Fruit fly (Drosophila melanogaster): ENCODE results near the gene CG14434.

CG14434 gene

dm6 chrX:6860413-6861089 is 6.4 kb downstream of the CG14434 start (continued):
- TF ChIP-seq Six4 (GFP tag; optimal IDR thresholded peaks at IDR 0.05) (no peak), CG17328 (GFP tag; IDR thresholded peaks at IDR 0.05) (no peak), abd-A (tag; optimal IDR thresholded peaks at IDR 0.05) (no peak), Lim3 (GFP tag; IDR thresholded peaks at IDR 0.05) (no peak), B-H2 (GFP tag; optimal IDR thresholded peaks at IDR 0.05) (no peak), kay (GFP tag; optimal IDR thresholded peaks at IDR 0.05) (no peak), sr (GFP tag; IDR thresholded peaks at IDR 0.05) (no peak), her (GFP tag; optimal IDR thresholded peaks at IDR 0.05) (no peak), Deaf1 (tag; optimal IDR thresholded peaks at IDR 0.05) (no peak), D19B (GFP tag; optimal IDR thresholded peaks at IDR 0.05) (no peak), knrl (GFP tag; IDR thresholded peaks at IDR 0.05; ENCODE audit: partially characterized antibody) (no peak), oc (tag; optimal IDR thresholded peaks at IDR 0.05) (no peak), aop (GFP tag; IDR thresholded peaks at IDR 0.05) (no peak), HLH3B (GFP tag; IDR thresholded peaks at IDR 0.05) (no peak), sna (GFP tag; IDR thresholded peaks at IDR 0.05; ENCODE audit: partially characterized antibody) (no peak), CG9609 (GFP tag; optimal IDR thresholded peaks at IDR 0.05) (no peak), CG11456 (GFP tag; IDR thresholded peaks at IDR 0.05) (no peak), HmgD (GFP tag; optimal IDR thresholded peaks at IDR 0.05) (no peak), Doc2 (GFP tag; IDR thresholded peaks at IDR 0.05) (no peak), jigr1 (GFP tag; IDR thresholded peaks at IDR 0.05) (no peak), Ets97D (GFP tag; optimal IDR thresholded peaks at IDR 0.05) (no peak), Rfx (GFP tag; IDR thresholded peaks at IDR 0.05) (peak; percentile 68), CG6854 (GFP tag; optimal IDR thresholded peaks at IDR 0.05) (no peak), stwl (tag; optimal IDR thresholded peaks at IDR 0.05) (no peak), stc (GFP tag; IDR thresholded peaks at IDR 0.05) (0 out of 2 replicates have a peak, but pooled peaks have one; percentile 38), Mes4 (GFP tag; optimal IDR thresholded peaks at IDR 0.05) (no peak), CG17802 (tag; optimal IDR thresholded peaks at IDR 0.05) (no peak), Hmx (GFP tag; optimal IDR thresholded peaks at IDR 0.05) (no peak), nerfin-1 (tag; optimal IDR thresholded peaks at IDR 0.05) (no peak), chif (GFP tag; optimal IDR thresholded peaks at IDR 0.05) (no peak), ato (GFP tag; IDR thresholded peaks at IDR 0.05; ENCODE audit: partially characterized antibody) (no peak), ATbp (GFP tag; optimal IDR thresholded peaks at IDR 0.05) (no peak), so (GFP tag; IDR thresholded peaks at IDR 0.05) (no peak), CG9876 (GFP tag; optimal IDR thresholded peaks at IDR 0.05) (no peak), gro (GFP tag; optimal IDR thresholded peaks at IDR 0.05) (no peak), dmrt11E (tag; optimal IDR thresholded peaks at IDR 0.05) (peak; percentile 37), CG17612 (GFP tag; IDR thresholded peaks at IDR 0.05) (no peak), HLH54F (GFP tag; optimal IDR thresholded peaks at IDR 0.05) (no peak), phol (tag; optimal IDR thresholded peaks at IDR 0.05) (peak; percentile 53), mam (GFP tag; optimal IDR thresholded peaks at IDR 0.05) (peak; percentile 10), sens-2 (GFP tag; IDR thresholded peaks at IDR 0.05) (no peak), D (optimal IDR thresholded peaks at IDR 0.05) (no peak), D (GFP tag; optimal IDR thresholded peaks at IDR 0.05) (no peak), ERR (GFP tag; optimal IDR thresholded peaks at IDR 0.05) (no peak), klu (GFP tag; IDR thresholded peaks at IDR 0.05) (no peak), CG5953 (GFP tag; IDR thresholded peaks at IDR 0.05) (no peak), disco-r (GFP tag; optimal IDR thresholded peaks at IDR 0.05) (no peak), Stat92E (GFP tag; optimal IDR thresholded peaks at IDR 0.05) (peak in 1 of 3 experiments; percentile 51), CG12155 (GFP tag; optimal IDR thresholded peaks at IDR 0.05) (no peak), CG6272 (GFP tag; IDR thresholded peaks at IDR 0.05) (no peak), CG2120 (GFP tag; optimal IDR thresholded peaks at IDR 0.05) (no peak), CTCF (GFP tag; optimal IDR thresholded peaks at IDR 0.05) (no peak)
